Worm (Caenorhabditis elegans) whole organism, late embryonic: Measurements from ENCODE around the gene C05D9.7.

Experiments
- ceh-31 ChIP-seq: sonication (generic microtip); optimal IDR thresholded peaks from 2 replicates; lab custom pipeline; 2016; ENCODE audit warnings: missing genetic modification characterization, missing compliant biosample characterization
- ets-4 ChIP-seq: sonication (generic microtip); optimal IDR thresholded peaks from 2 replicates; lab custom pipeline; 2016; ENCODE audit warnings: missing genetic modification characterization, missing compliant biosample characterization
- unc-86 ChIP-seq: sonication (generic microtip); optimal IDR thresholded peaks from 2 replicates; lab custom pipeline; 2016; ENCODE audit warnings: missing genetic modification characterization, missing compliant biosample characterization

- peak; percentile 93 for TF ChIP-seq ceh-31 (tag; lab: Kevin White, UChicago)
- no peak for TF ChIP-seq unc-86
- TF ChIP-seq ets-4 = peak; percentile 64
Observed at ce11 chrX:1093154-1093553, 26.1 kb downstream of the C05D9.7 start.
